Worm (Caenorhabditis elegans): ENCODE data around the gene T16G1.6.

DNA sequence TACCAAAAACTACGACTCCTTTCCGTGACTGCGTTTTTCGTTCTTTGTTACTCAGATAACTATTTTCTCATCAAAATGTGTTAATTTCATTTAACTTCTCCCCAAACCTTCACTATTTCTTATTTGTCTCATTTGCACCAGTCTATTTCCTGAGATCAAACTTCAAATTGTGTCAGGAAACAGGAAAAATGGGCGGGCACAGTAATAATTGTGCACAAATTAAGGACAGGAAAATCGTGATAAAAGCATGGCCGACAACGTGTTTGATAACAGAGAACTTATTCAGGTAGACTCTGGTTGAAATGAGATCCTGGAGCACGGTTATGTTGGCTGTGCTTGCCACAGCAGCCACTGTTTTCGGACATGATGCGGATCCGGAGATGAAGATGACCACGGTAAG, 17.3 kb downstream of the T16G1.6 start, which contains the start of gene lipl-1:
- no peak for TF ChIP-seq fos-1 (tag; optimal IDR thresholded peaks at IDR 0.05)
- no peak for TF ChIP-seq tlp-1 (tag; optimal IDR thresholded peaks at IDR 0.05)
- TF ChIP-seq ztf-11 (tag; optimal IDR thresholded peaks at IDR 0.05) = no peak
- TF ChIP-seq unc-130 (tag; optimal IDR thresholded peaks at IDR 0.05) = no peak
- no peak for TF ChIP-seq nhr-71 (tag; optimal IDR thresholded peaks at IDR 0.05)
- TF ChIP-seq fkh-10 (GFP tag; optimal IDR thresholded peaks at IDR 0.05) = no peak
- TF ChIP-seq ets-5 (GFP tag; IDR thresholded peaks at IDR 0.05) = no peak
- TF ChIP-seq pqm-1 (tag; optimal IDR thresholded peaks at IDR 0.05) = no peak
- no peak for TF ChIP-seq nhr-237 (tag; optimal IDR thresholded peaks at IDR 0.05)

All from whole organism, L1 larva.